Fruit fly (Drosophila melanogaster): ENCODE measurements around the gene CG32086.

The CG32086 gene

DNA sequence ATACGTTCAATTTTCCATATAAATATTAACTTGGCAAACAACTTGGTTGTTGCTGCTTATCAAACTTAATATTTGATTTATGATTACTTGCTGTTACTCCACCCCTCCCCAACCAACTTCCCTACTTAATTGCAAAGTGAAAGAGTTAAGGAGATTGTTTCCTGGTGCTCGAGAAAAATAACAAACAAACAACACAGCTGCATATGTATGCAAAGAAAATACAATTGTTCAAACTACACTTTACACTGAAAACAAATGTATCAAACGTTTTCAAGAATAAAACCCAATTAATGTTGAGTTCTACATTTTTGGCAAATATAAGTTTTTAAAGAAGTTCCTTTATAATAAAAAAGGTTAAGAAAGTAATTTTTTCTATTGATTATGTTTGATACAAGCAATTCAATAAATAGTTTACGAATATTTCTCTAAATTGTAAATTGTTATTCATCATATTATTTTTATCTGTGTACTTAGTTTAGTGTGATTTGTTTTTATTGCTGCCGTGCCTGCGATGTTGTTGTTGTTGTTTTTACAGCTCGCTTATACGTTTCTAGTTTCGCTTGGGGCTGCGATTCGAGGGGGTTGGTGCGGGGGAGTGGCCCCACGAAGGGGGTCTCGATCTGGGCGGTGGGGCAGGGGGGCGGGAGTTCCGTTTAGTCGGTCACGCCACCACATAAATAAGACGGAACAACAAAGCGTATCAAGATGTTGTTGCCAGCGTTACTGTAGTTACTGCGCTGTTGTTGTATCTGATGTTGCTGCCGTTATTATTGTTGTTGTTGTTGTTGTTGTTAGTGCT, 28.0 kb downstream of the CG32086 start (continued):
- TF ChIP-seq Opbp (GFP tag; IDR thresholded peaks at IDR 0.05; ENCODE audit: partially characterized antibody) (0 out of 3 replicates have a peak, but pooled peaks have one; percentile 24), psq (GFP tag; optimal IDR thresholded peaks at IDR 0.05) (peak; percentile 43), dmrt99B (tag; optimal IDR thresholded peaks at IDR 0.05) (peak; percentile 90), CG13296 (GFP tag; optimal IDR thresholded peaks at IDR 0.05) (peak; percentile 74), gcm2 (GFP tag; optimal IDR thresholded peaks at IDR 0.05) (no peak), schlank (tag; optimal IDR thresholded peaks at IDR 0.05) (no peak), Trl (optimal IDR thresholded peaks at IDR 0.05) (no peak), Trl (GFP tag; optimal IDR thresholded peaks at IDR 0.05) (peak; percentile 32), CG1603 (tag; optimal IDR thresholded peaks at IDR 0.05) (peak; percentile 50), gro (GFP tag; optimal IDR thresholded peaks at IDR 0.05) (peak; percentile 46), CG17912 (GFP tag; optimal IDR thresholded peaks at IDR 0.05) (no peak), Abd-B (GFP tag; optimal IDR thresholded peaks at IDR 0.05) (peak; percentile 64), Myb (GFP tag; optimal IDR thresholded peaks at IDR 0.05) (no peak), B-H2 (GFP tag; optimal IDR thresholded peaks at IDR 0.05) (peak; percentile 27), Lim3 (GFP tag; IDR thresholded peaks at IDR 0.05) (no peak; the same call in 1 of the 2 replicates), sug (tag; optimal IDR thresholded peaks at IDR 0.05) (peak; percentile 76), CG6813 (GFP tag; optimal IDR thresholded peaks at IDR 0.05) (peak; percentile 47), ssp (GFP tag; IDR thresholded peaks at IDR 0.05) (peak; percentile 53; the same call in 1 of the 2 replicates), CG18262 (tag; optimal IDR thresholded peaks at IDR 0.05) (peak; percentile 89), kay (GFP tag; optimal IDR thresholded peaks at IDR 0.05) (peak; percentile 12), Kr (GFP tag; optimal IDR thresholded peaks at IDR 0.05) (no peak), CG7786 (GFP tag; optimal IDR thresholded peaks at IDR 0.05) (peak; percentile 5), CG6765 (GFP tag; optimal IDR thresholded peaks at IDR 0.05) (peak; percentile 59), Scr (GFP tag; IDR thresholded peaks at IDR 0.05; ENCODE audit: partially characterized antibody) (no peak), lmd (GFP tag; IDR thresholded peaks at IDR 0.05) (peak; percentile 66), sr (GFP tag; IDR thresholded peaks at IDR 0.05) (no peak), cas (GFP tag; IDR thresholded peaks at IDR 0.05) (no peak), ind (GFP tag; optimal IDR thresholded peaks at IDR 0.05) (peak; percentile 48), CG10321 (GFP tag; IDR thresholded peaks at IDR 0.05) (no peak), Fer3 (tag; optimal IDR thresholded peaks at IDR 0.05) (peak; percentile 80), slou (GFP tag; optimal IDR thresholded peaks at IDR 0.05) (no peak), CG14710 (tag; optimal IDR thresholded peaks at IDR 0.05) (peak; percentile 86), CG2889 (GFP tag; IDR thresholded peaks at IDR 0.05) (no peak), gfzf (GFP tag; optimal IDR thresholded peaks at IDR 0.05) (no peak), CG17612 (GFP tag; IDR thresholded peaks at IDR 0.05) (no peak), Xbp1 (GFP tag; optimal IDR thresholded peaks at IDR 0.05) (peak; percentile 63), Deaf1 (tag; optimal IDR thresholded peaks at IDR 0.05) (peak; percentile 66), Adf1 (GFP tag; IDR thresholded peaks at IDR 0.05) (no peak; the same call in 1 of the 2 replicates), CG15514 (GFP tag; optimal IDR thresholded peaks at IDR 0.05) (peak; percentile 9), Ets97D (GFP tag; optimal IDR thresholded peaks at IDR 0.05) (no peak), HHEX (GFP tag; optimal IDR thresholded peaks at IDR 0.05) (peak; percentile 64), Dip2 (GFP tag; IDR thresholded peaks at IDR 0.05) (no peak), amos (GFP tag; IDR thresholded peaks at IDR 0.05; ENCODE audit: partially characterized antibody) (no peak; the same call in 1 of the 2 replicates), yki (optimal IDR thresholded peaks at IDR 0.05) (no peak), Atf-2 (GFP tag; optimal IDR thresholded peaks at IDR 0.05) (peak; percentile 24), CG12744 (GFP tag; optimal IDR thresholded peaks at IDR 0.05) (peak; percentile 20), kni (GFP tag; optimal IDR thresholded peaks at IDR 0.05) (peak; percentile 11), nerfin-2 (GFP tag; IDR thresholded peaks at IDR 0.05; ENCODE audit: partially characterized antibody) (no peak), lola (GFP tag; optimal IDR thresholded peaks at IDR 0.05) (peak in 1 of 3 experiments; percentile 85)
